Fruit fly (Drosophila melanogaster) whole organism, adult: Measurements from ENCODE around the gene CG4301.
A peak's percentile ranks its signal among the peaks of the same experiment; 100 is the strongest.

ENCODE experiments used
- CG11617 ChIP-seq: fragments of 200-800 bp; sonication (Bioruptor generic); optimal IDR thresholded peaks from 2 replicates; lab custom pipeline; 2017; ENCODE audit warnings: mild to moderate bottlenecking, missing biosample characterization, missing genetic modification reagents, missing genetic modification characterization
- CG12768 ChIP-seq: fragments of 200-800 bp; sonication (Bioruptor generic); optimal IDR thresholded peaks from 2 replicates; lab custom pipeline; 2017; ENCODE audit warnings: missing biosample characterization, missing genetic modification characterization, mild to moderate bottlenecking, moderate library complexity, missing genetic modification reagents
- CG14711 ChIP-seq: fragments of 200-800 bp; sonication (Bioruptor generic); optimal IDR thresholded peaks from 2 replicates; lab custom pipeline; 2018; ENCODE audit warnings: missing biosample characterization, mild to moderate bottlenecking, missing genetic modification characterization, moderate library complexity
- CG1620 ChIP-seq: fragments of 200-800 bp; sonication (Bioruptor generic); optimal IDR thresholded peaks from 2 replicates; lab custom pipeline; 2016; ENCODE audit warnings: missing biosample characterization, missing genetic modification characterization
- CG33017 ChIP-seq: fragments of 200-800 bp; sonication (Bioruptor generic); optimal IDR thresholded peaks from 2 replicates; lab custom pipeline; 2018; ENCODE audit warnings: missing biosample characterization, mild to moderate bottlenecking, missing genetic modification characterization, moderate library complexity
- CG5204 ChIP-seq: fragments of 200-800 bp; sonication (Bioruptor generic); optimal IDR thresholded peaks from 2 replicates; lab custom pipeline; 2016; ENCODE audit warnings: missing biosample characterization, missing genetic modification characterization
- CG7045 ChIP-seq: fragments of 200-800 bp; sonication (Bioruptor generic); optimal IDR thresholded peaks from 2 replicates; lab custom pipeline; 2017; ENCODE audit warnings: missing biosample characterization, mild to moderate bottlenecking, missing genetic modification characterization
- CG7101 ChIP-seq: fragments of 200-800 bp; sonication (Bioruptor generic); optimal IDR thresholded peaks from 2 replicates; lab custom pipeline; 2018; ENCODE audit warnings: missing biosample characterization, mild to moderate bottlenecking, missing genetic modification characterization, moderate library complexity
- Clk ChIP-seq: fragments of 200-800 bp; sonication (Bioruptor generic); optimal IDR thresholded peaks from 2 replicates; lab custom pipeline; 2017; ENCODE audit warnings: missing biosample characterization, missing genetic modification characterization
- Crg-1 ChIP-seq: fragments of 200-800 bp; sonication (Bioruptor generic); optimal IDR thresholded peaks from 2 replicates; lab custom pipeline; 2016; ENCODE audit warnings: missing biosample characterization, missing genetic modification characterization
- Hr96 ChIP-seq: fragments of 200-800 bp; sonication (Bioruptor generic); optimal IDR thresholded peaks from 2 replicates; lab custom pipeline; 2016; ENCODE audit warnings: missing biosample characterization, missing genetic modification characterization
- Mnt ChIP-seq: fragments of 200-800 bp; sonication (Bioruptor generic); optimal IDR thresholded peaks from 2 replicates; lab custom pipeline; 2016; ENCODE audit warnings: missing biosample characterization, mild to moderate bottlenecking, missing genetic modification characterization
- bab1 ChIP-seq: fragments of 200-800 bp; sonication (Bioruptor generic); optimal IDR thresholded peaks from 3 replicates; lab custom pipeline; 2019; ENCODE audit warnings: missing biosample characterization, mild to moderate bottlenecking, missing genetic modification characterization, moderate library complexity
- cic ChIP-seq: fragments of 200-800 bp; sonication (Bioruptor generic); optimal IDR thresholded peaks from 2 replicates; lab custom pipeline; 2017; ENCODE audit warnings: missing biosample characterization, mild to moderate bottlenecking, missing genetic modification characterization, moderate library complexity
- cnc ChIP-seq, 2 experiments: fragments of >200 bp; optimal IDR thresholded peaks; 2 replicates each; lab custom pipeline; 2017
- kay ChIP-seq: fragments of 200-800 bp; sonication (Bioruptor generic); peaks from one replicate; lab custom pipeline; 2016; ENCODE audit warnings: missing biosample characterization, missing genetic modification characterization, borderline replicate concordance
- ovo ChIP-seq: fragments of 200-800 bp; sonication (Bioruptor generic); optimal IDR thresholded peaks from 2 replicates; lab custom pipeline; 2016; ENCODE audit warnings: missing biosample characterization, missing genetic modification characterization
- pad ChIP-seq: fragments of 200-800 bp; sonication (Bioruptor generic); optimal IDR thresholded peaks from 3 replicates; lab custom pipeline; 2017; ENCODE audit warnings: missing biosample characterization, missing genetic modification characterization, mild to moderate bottlenecking, moderate library complexity, missing genetic modification reagents
- tj ChIP-seq: fragments of 200-800 bp; sonication (Bioruptor generic); optimal IDR thresholded peaks from 3 replicates; lab custom pipeline; 2017; ENCODE audit warnings: missing biosample characterization, mild to moderate bottlenecking, missing genetic modification characterization, moderate library complexity
- toe ChIP-seq: fragments of 200-800 bp; sonication (Bioruptor generic); optimal IDR thresholded peaks from 2 replicates; lab custom pipeline; 2016; ENCODE audit warnings: missing biosample characterization, missing genetic modification characterization

CG4301 gene

DNA sequence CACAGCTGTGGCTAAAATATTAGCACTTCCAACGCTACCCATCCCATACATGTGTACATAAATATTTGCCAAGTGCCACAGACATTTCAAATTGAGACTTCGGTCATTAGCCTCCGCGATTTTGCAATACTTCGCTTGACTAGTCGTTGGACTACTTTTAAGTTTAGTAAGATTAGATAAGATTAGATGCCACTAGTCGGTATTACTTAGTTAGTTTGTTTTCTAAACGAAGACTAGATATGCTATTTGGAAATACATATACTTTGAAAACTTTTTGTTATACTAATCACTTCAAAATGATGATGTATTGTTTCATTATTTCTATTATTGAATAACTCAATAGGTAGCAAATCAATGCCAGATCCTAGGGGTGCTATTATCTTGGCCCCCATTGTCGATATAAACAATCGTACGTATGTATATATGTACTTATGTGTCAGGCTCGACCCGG is 19.3 kb upstream of the CG4301 start:
- TF ChIP-seq Clk (GFP tag; lab: Kevin White, UChicago): no peak
- peak; percentile 8 for TF ChIP-seq pad (GFP tag; lab: Kevin White, UChicago)
- no peak for TF ChIP-seq Crg-1
- no peak for TF ChIP-seq cic
- TF ChIP-seq tj (GFP tag; lab: Kevin White, UChicago): peak; percentile 8
- TF ChIP-seq CG5204 (GFP tag; lab: Kevin White, UChicago): no peak
- TF ChIP-seq CG7101: peak; percentile 36
- TF ChIP-seq Mnt: no peak
- peak; percentile 53 for TF ChIP-seq CG12768
- peak; percentile 22 for TF ChIP-seq CG11617 (GFP tag; lab: Kevin White, UChicago)
- peak; percentile 25 for TF ChIP-seq CG14711 (tag; lab: Kevin White, UChicago)

DNA sequence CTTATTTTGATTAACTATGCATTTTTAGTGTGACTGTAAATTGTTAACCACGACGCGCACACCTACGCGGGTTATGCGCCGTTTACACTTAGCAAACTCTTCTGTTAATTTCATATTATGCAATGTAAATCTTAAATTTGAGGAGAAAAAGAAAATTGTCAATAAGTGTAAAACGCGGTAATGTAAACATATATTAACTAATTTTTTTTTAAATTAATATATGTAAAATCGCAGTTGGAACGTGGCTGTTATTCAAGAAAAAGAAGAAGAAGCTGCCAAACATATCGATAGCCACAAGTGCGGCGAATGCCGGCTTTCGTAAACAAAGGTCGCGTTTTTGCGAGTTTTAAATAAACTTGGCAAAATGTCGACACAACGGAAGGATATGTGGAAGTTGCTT is 13.9 kb upstream of the CG4301 start, which contains the start of the genes TH1 and mei-41:
TSS of gene TH1 (minus strand) at position 42 of the 400 bp plus-strand sequence.
TSS of gene mei-41 (plus strand) at position 302 of the 400 bp plus-strand sequence.
- TF ChIP-seq CG5204 (GFP tag; lab: Kevin White, UChicago) (no peak), tj (GFP tag; lab: Kevin White, UChicago) (peak; percentile 61), CG12768 (peak; percentile 59), pad (GFP tag; lab: Kevin White, UChicago) (peak; percentile 63), ovo (GFP tag; lab: Kevin White, UChicago) (peak; percentile 62), Crg-1 (peak; percentile 58), CG14711 (tag; lab: Kevin White, UChicago) (peak; percentile 85), kay (GFP tag; lab: Kevin White, UChicago) (no peak), toe (GFP tag; lab: Kevin White, UChicago) (no peak), bab1 (GFP tag; lab: Kevin White, UChicago) (peak; percentile 86), CG33017 (tag; lab: Kevin White, UChicago) (peak; percentile 48), cnc (optimal IDR thresholded peaks at IDR 0.05; lab: Kevin White, UChicago) (no peak), Mnt (peak; percentile 68), CG11617 (GFP tag; lab: Kevin White, UChicago) (peak; percentile 81), Hr96 (GFP tag; lab: Kevin White, UChicago) (no peak), Clk (GFP tag; lab: Kevin White, UChicago) (peak; percentile 64), CG1620 (GFP tag; lab: Kevin White, UChicago) (peak; percentile 67), cic (no peak), CG7101 (peak; percentile 89), CG7045 (peak; percentile 65)

DNA sequence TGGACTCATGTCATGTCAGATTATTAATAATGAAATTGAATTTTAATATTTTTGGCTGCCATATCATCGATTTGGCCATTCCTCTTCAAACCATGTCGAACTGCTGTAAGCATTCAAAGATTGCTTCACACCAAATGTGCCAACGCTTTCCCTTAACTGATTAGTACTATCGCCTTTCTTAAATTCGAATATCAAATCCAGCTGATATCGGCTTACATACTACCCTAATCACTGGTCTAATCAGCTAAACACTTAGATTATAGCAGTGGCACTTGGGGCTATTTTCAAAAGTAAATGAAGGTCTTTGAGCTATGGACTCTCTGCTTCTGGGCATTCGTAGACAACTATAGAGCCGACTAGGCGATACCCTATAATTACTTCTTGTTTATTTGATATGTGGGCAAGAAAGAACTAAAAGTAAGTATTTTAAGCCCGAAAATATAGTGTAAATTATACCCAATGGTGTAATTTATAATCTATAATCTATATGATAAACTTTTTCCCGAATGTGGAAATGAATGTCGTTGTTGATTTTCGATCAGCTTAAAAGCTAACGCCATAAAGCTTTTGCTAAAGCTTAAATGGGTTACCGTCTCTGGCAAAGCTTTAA is 1.4 kb upstream of the CG4301 start:
- TF ChIP-seq CG14711 (tag; lab: Kevin White, UChicago): peak; percentile 82
- no peak for TF ChIP-seq CG5204 (GFP tag; lab: Kevin White, UChicago)
- peak; percentile 11 for TF ChIP-seq pad (GFP tag; lab: Kevin White, UChicago)
- TF ChIP-seq cnc (optimal IDR thresholded peaks at IDR 0.05; lab: Kevin White, UChicago): no peak
- peak; percentile 3 for TF ChIP-seq Hr96 (GFP tag; lab: Kevin White, UChicago)
- no peak for TF ChIP-seq CG1620 (GFP tag; lab: Kevin White, UChicago)
- no peak for TF ChIP-seq Mnt
- no peak for TF ChIP-seq tj (GFP tag; lab: Kevin White, UChicago)
- peak; percentile 35 for TF ChIP-seq CG11617 (GFP tag; lab: Kevin White, UChicago)
- TF ChIP-seq Crg-1: no peak
- TF ChIP-seq toe (GFP tag; lab: Kevin White, UChicago): no peak
- TF ChIP-seq ovo (GFP tag; lab: Kevin White, UChicago): no peak
- TF ChIP-seq CG7101: peak; percentile 72
- peak; percentile 78 for TF ChIP-seq CG33017 (tag; lab: Kevin White, UChicago)
- peak; percentile 39 for TF ChIP-seq CG12768
- TF ChIP-seq Clk (GFP tag; lab: Kevin White, UChicago): no peak
- TF ChIP-seq cic: no peak
- no peak for TF ChIP-seq kay (GFP tag; lab: Kevin White, UChicago)
- TF ChIP-seq bab1 (GFP tag; lab: Kevin White, UChicago): peak; percentile 81
- TF ChIP-seq CG7045: peak; percentile 30

- TF ChIP-seq bab1 (GFP tag; lab: Kevin White, UChicago) (no peak), CG1620 (GFP tag; lab: Kevin White, UChicago) (no peak), toe (GFP tag; lab: Kevin White, UChicago) (no peak), CG11617 (GFP tag; lab: Kevin White, UChicago) (no peak), CG12768 (no peak), CG5204 (GFP tag; lab: Kevin White, UChicago) (no peak), Crg-1 (no peak), Mnt (no peak), cnc (optimal IDR thresholded peaks at IDR 0.05; lab: Kevin White, UChicago) (no peak), tj (GFP tag; lab: Kevin White, UChicago) (no peak), kay (GFP tag; lab: Kevin White, UChicago) (no peak), Clk (GFP tag; lab: Kevin White, UChicago) (no peak)
Measured at dm6 chrX:16404803-16405202, 506 bp upstream of the CG4301 start, which contains the start of gene CG9981. Gene CG9981 (minus strand): TSS chrX:16405122.

DNA sequence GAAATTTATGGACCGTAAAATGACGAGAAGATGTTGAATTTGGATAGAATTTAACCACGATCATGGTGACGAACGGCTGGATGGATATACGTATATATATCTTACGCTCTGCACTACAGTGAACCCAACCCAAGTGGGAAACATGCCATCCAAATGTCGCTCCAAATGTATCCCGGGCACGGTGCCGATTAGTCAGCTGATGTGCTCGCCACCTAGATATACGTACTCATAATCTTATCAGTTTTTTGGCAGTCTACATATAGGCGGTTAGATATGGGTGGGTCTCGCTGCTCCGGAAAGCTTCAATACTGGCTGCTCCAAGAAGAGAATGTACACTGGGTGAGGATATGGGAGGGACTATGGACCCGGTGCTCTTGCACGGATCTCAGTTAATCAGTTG is 774 bp downstream of the CG4301 start:
- TF ChIP-seq cnc (optimal IDR thresholded peaks at IDR 0.05; lab: Kevin White, UChicago) (no peak), CG7045 (no peak), kay (GFP tag; lab: Kevin White, UChicago) (no peak), CG1620 (GFP tag; lab: Kevin White, UChicago) (no peak)
